Worm (Caenorhabditis elegans) whole organism, early embryonic: Measurements from ENCODE around the gene ifd-2.

ENCODE experiments used
- B0310.2 ChIP-seq: sonication (generic microtip); optimal IDR thresholded peaks from 2 replicates; lab custom pipeline; 2016; ENCODE audit warnings: mild to moderate bottlenecking, missing genetic modification characterization, missing compliant biosample characterization
- F13C5.2 ChIP-seq: sonication (generic microtip); optimal IDR thresholded peaks from 2 replicates; lab custom pipeline; 2017; ENCODE audit warnings: mild to moderate bottlenecking, missing genetic modification characterization, inconsistent platforms, missing compliant biosample characterization
- aly-1 ChIP-seq: sonication (generic microtip); optimal IDR thresholded peaks from 2 replicates; lab custom pipeline; 2016; ENCODE audit warnings: missing genetic modification characterization, missing compliant biosample characterization
- ama-1 ChIP-seq: fragments of 150-350 bp; optimal IDR thresholded peaks from 2 replicates; lab custom pipeline; 2014
- ceh-13 ChIP-seq: fragments of 200-800 bp; sonication (Bioruptor generic); optimal IDR thresholded peaks from 2 replicates; lab custom pipeline; 2018; ENCODE audit warnings: mild to moderate bottlenecking, missing genetic modification characterization, missing compliant biosample characterization
- flt-1 ChIP-seq: fragments of 200-800 bp; sonication (Bioruptor generic); IDR thresholded peaks from 2 replicates; pipeline ENCODE4 v1.3.6; 2022; ENCODE audit warnings: missing genetic modification characterization, missing compliant biosample characterization
- sea-1 ChIP-seq: fragments of 200-800 bp; sonication (Bioruptor generic); conservative IDR thresholded peaks from 2 replicates; pipeline ENCODE4 v1.3.6; 2022; ENCODE audit warnings: missing genetic modification characterization, missing compliant biosample characterization
- tbx-11 ChIP-seq: fragments of 200-800 bp; sonication (Bioruptor generic); IDR thresholded peaks from 2 replicates; pipeline ENCODE4 v1.3.6; 2022; ENCODE audit warnings: missing genetic modification characterization, missing compliant biosample characterization
- tbx-37 ChIP-seq: fragments of 200-800 bp; sonication (Bioruptor generic); conservative IDR thresholded peaks from 2 replicates; pipeline ENCODE4 v1.3.6; 2022; ENCODE audit warnings: missing genetic modification reagents, missing genetic modification characterization, missing compliant biosample characterization
- tra-4 ChIP-seq: sonication (generic microtip); optimal IDR thresholded peaks from 2 replicates; lab custom pipeline; 2017; ENCODE audit warnings: missing genetic modification characterization, missing compliant biosample characterization

DNA sequence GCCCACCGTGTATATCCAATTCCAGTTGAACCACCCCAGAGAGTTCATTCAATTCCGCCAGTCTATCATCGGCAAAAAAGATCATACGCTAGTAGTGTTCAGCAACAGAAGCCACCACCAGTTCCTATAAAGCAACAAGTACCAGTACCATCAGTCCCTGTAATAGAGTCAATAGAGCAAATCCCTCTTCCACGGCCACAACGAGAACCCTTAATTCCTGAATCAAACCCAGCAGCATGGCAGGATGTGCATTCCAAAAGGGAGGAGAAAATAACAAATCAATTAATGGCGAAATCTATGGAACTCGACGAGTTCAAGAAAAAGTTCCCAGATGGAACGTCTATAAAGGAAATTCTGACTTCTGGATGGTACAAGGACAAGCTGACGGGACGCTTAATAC is 25.9 kb downstream of the ifd-2 start:
- TF ChIP-seq ama-1 (lab: Kevin White, UChicago) (no peak), ceh-13 (GFP tag; lab: Kevin White, UChicago) (no peak), tra-4 (tag; lab: Kevin White, UChicago) (no peak), tbx-11 (GFP tag; lab: Robert Waterston, UW) (no peak), sea-1 (no peak), tbx-37 (no peak), aly-1 (tag; lab: Kevin White, UChicago) (no peak), B0310.2 (tag; lab: Kevin White, UChicago) (no peak), F13C5.2 (tag; lab: Kevin White, UChicago) (no peak), flt-1 (no peak)
